Worm (Caenorhabditis elegans): ENCODE data around the gene ZK1307.3.

- TF ChIP-seq nhr-11 (tag; optimal IDR thresholded peaks at IDR 0.05) (no peak), elt-3 (tag; optimal IDR thresholded peaks at IDR 0.05) (no peak), fos-1 (tag; optimal IDR thresholded peaks at IDR 0.05) (no peak), ztf-11 (tag; optimal IDR thresholded peaks at IDR 0.05) (no peak)
Observed at ce11 chrII:9621913-9622348, 30.9 kb downstream of the ZK1307.3 start.
